Fruit fly (Drosophila melanogaster) whole organism, wandering third instar larva: ENCODE measurements around the gene CG4004.

Source experiments
- Abd-B ChIP-seq: fragments of >200 bp; optimal IDR thresholded peaks from 2 replicates; lab custom pipeline; 2017; ENCODE audit warnings: missing biosample characterization, missing genetic modification characterization
- CG32264 ChIP-seq: fragments of 200-800 bp; sonication (Bioruptor generic); optimal IDR thresholded peaks from 2 replicates; lab custom pipeline; 2016; ENCODE audit warnings: missing biosample characterization, missing genetic modification characterization
- CG9705 ChIP-seq: fragments of 200-800 bp; sonication (Bioruptor generic); optimal IDR thresholded peaks from 2 replicates; lab custom pipeline; 2018; ENCODE audit warnings: missing biosample characterization, mild to moderate bottlenecking, missing genetic modification characterization
- CrebA ChIP-seq: fragments of 200-800 bp; sonication (Bioruptor generic); optimal IDR thresholded peaks from 2 replicates; lab custom pipeline; 2016; ENCODE audit warnings: missing biosample characterization, mild to moderate bottlenecking, missing genetic modification characterization, borderline replicate concordance
- Dfd ChIP-seq: fragments of >200 bp; optimal IDR thresholded peaks from 2 replicates; lab custom pipeline; 2017; ENCODE audit warnings: missing biosample characterization, missing genetic modification characterization
- Dif ChIP-seq: fragments of 200-275, 200-300 bp; sonication (Bioruptor generic); optimal IDR thresholded peaks from 2 replicates; lab custom pipeline; 2018; ENCODE audit warnings: missing biosample characterization, missing genetic modification characterization; ENCODE audit not compliant: partially characterized antibody
- GATAd ChIP-seq: sonication (Bioruptor generic); optimal IDR thresholded peaks from 2 replicates; lab custom pipeline; 2016; ENCODE audit warnings: missing biosample characterization, missing genetic modification characterization
- HLH106 ChIP-seq: fragments of 200-800 bp; optimal IDR thresholded peaks from 3 replicates; lab custom pipeline; 2019; ENCODE audit warnings: missing biosample characterization, mild to moderate bottlenecking, missing genetic modification characterization, moderate library complexity
- Hnf4 ChIP-seq: fragments of 200-800 bp; sonication (Bioruptor generic); optimal IDR thresholded peaks from 2 replicates; lab custom pipeline; 2016; ENCODE audit warnings: missing biosample characterization, mild to moderate bottlenecking, missing genetic modification characterization
- Hr78 ChIP-seq: fragments of >200 bp; optimal IDR thresholded peaks from 2 replicates; lab custom pipeline; 2017; ENCODE audit warnings: missing biosample characterization, missing genetic modification characterization
- Hr83 ChIP-seq: fragments of 200-300 bp; sonication (Bioruptor generic); optimal IDR thresholded peaks from 2 replicates; lab custom pipeline; 2016; ENCODE audit warnings: missing biosample characterization, mild to moderate bottlenecking, missing genetic modification characterization, moderate library complexity; ENCODE audit not compliant: poor library complexity, severe bottlenecking
- Jra ChIP-seq: sonication (Bioruptor generic); optimal IDR thresholded peaks from 2 replicates; lab custom pipeline; 2016; ENCODE audit warnings: missing biosample characterization, missing genetic modification characterization
- Mio ChIP-seq: sonication (Bioruptor generic); optimal IDR thresholded peaks from 2 replicates; lab custom pipeline; 2016; ENCODE audit warnings: missing biosample characterization, missing genetic modification characterization
- Myc ChIP-seq: fragments of >200 bp; optimal IDR thresholded peaks from 2 replicates; lab custom pipeline; 2017
- N ChIP-seq: fragments of >200 bp; optimal IDR thresholded peaks from 2 replicates; lab custom pipeline; 2018; ENCODE audit warnings: missing biosample characterization, missing external identifiers, missing genetic modification characterization
- OdsH ChIP-seq: fragments of 200-800 bp; sonication (Bioruptor generic); optimal IDR thresholded peaks from 2 replicates; lab custom pipeline; 2016; ENCODE audit warnings: missing biosample characterization, mild to moderate bottlenecking, missing genetic modification characterization
- Rel ChIP-seq, 2 experiments: fragments of 200-800 bp; sonication (Bioruptor generic) in 1 of 2; optimal IDR thresholded peaks; 2 replicates in 1 of 2; 3 replicates in 1 of 2; lab custom pipeline; 2016 to 2019; ENCODE audit warnings: mild to moderate bottlenecking in 2 of 2, missing biosample characterization in 2 of 2, missing genetic modification characterization in 2 of 2, moderate library complexity in 1 of 2
- Sp1 ChIP-seq: fragments of 200-800 bp; sonication (Bioruptor generic); optimal IDR thresholded peaks from 3 replicates; lab custom pipeline; 2019; ENCODE audit warnings: missing biosample characterization, mild to moderate bottlenecking, missing genetic modification characterization, moderate library complexity
- Vsx2 ChIP-seq: fragments of 200-300, 225-300 bp; sonication (Bioruptor generic); optimal IDR thresholded peaks from 2 replicates; lab custom pipeline; 2018; ENCODE audit warnings: missing biosample characterization, missing genetic modification characterization; ENCODE audit not compliant: partially characterized antibody
- br ChIP-seq: fragments of 200-800 bp; sonication (Bioruptor generic); optimal IDR thresholded peaks from 2 replicates; lab custom pipeline; 2016; ENCODE audit warnings: missing biosample characterization, missing genetic modification characterization
- brk ChIP-seq: fragments of 200-800 bp; sonication (Bioruptor generic); optimal IDR thresholded peaks from 2 replicates; lab custom pipeline; 2016; ENCODE audit warnings: missing biosample characterization, mild to moderate bottlenecking, missing genetic modification characterization
- dl ChIP-seq, 2 experiments: fragments of 175-275, 200-275 bp in 1 of 2; fragments of 200-275 bp in 1 of 2; sonication (Bioruptor generic); optimal IDR thresholded peaks; lab custom pipeline; 2018; ENCODE audit warnings: mild to moderate bottlenecking in 2 of 2, missing biosample characterization in 2 of 2, missing genetic modification characterization in 2 of 2, moderate library complexity in 2 of 2; ENCODE audit not compliant: partially characterized antibody in 2 of 2, insufficient read depth in 1 of 2
- dmrt93B ChIP-seq: fragments of 200-800 bp; sonication (Bioruptor generic); optimal IDR thresholded peaks from 2 replicates; lab custom pipeline; 2018; ENCODE audit warnings: missing biosample characterization, mild to moderate bottlenecking, missing genetic modification characterization
- dsf ChIP-seq: sonication (Bioruptor generic); optimal IDR thresholded peaks from 2 replicates; lab custom pipeline; 2016; ENCODE audit warnings: missing biosample characterization, missing genetic modification characterization, borderline replicate concordance
- ey ChIP-seq: fragments of 200-800 bp; sonication (Bioruptor generic); optimal IDR thresholded peaks from 2 replicates; lab custom pipeline; 2016; ENCODE audit warnings: missing biosample characterization, missing genetic modification characterization
- foxo ChIP-seq, 2 experiments: fragments of 200-800 bp; sonication (Bioruptor generic); optimal IDR thresholded peaks; 2 replicates in 1 of 2; 3 replicates in 1 of 2; lab custom pipeline; 2016 to 2017; ENCODE audit warnings: missing biosample characterization in 2 of 2, missing genetic modification characterization in 2 of 2
- fru ChIP-seq: fragments of 200-800 bp; sonication (Bioruptor generic); optimal IDR thresholded peaks from 3 replicates; lab custom pipeline; 2016; ENCODE audit warnings: missing biosample characterization, mild to moderate bottlenecking, missing genetic modification characterization
- h ChIP-seq: fragments of 200-800 bp; sonication (Bioruptor generic); optimal IDR thresholded peaks from 3 replicates; lab custom pipeline; 2016; ENCODE audit warnings: missing biosample characterization, mild to moderate bottlenecking, missing genetic modification characterization
- jim ChIP-seq: fragments of 175-275, 200-325 bp; sonication (Bioruptor generic); optimal IDR thresholded peaks from 2 replicates; lab custom pipeline; 2016; ENCODE audit warnings: missing biosample characterization, mild to moderate bottlenecking, missing genetic modification characterization
- lola ChIP-seq: fragments of >200 bp; optimal IDR thresholded peaks from 2 replicates; lab custom pipeline; 2017; ENCODE audit warnings: missing biosample characterization, missing genetic modification characterization
- pan ChIP-seq: fragments of >200 bp; optimal IDR thresholded peaks from 2 replicates; lab custom pipeline; 2017
- psq ChIP-seq: fragments of 200-800 bp; sonication (Bioruptor generic); optimal IDR thresholded peaks from 3 replicates; lab custom pipeline; 2017; ENCODE audit warnings: missing biosample characterization, mild to moderate bottlenecking, missing genetic modification characterization, moderate library complexity
- rgr ChIP-seq: fragments of 200-800 bp; sonication (Bioruptor generic); optimal IDR thresholded peaks from 3 replicates; lab custom pipeline; 2016; ENCODE audit warnings: missing biosample characterization, mild to moderate bottlenecking, missing genetic modification characterization
- sage ChIP-seq: fragments of 200-800 bp; sonication (Bioruptor generic); optimal IDR thresholded peaks from 2 replicates; lab custom pipeline; 2016; ENCODE audit warnings: missing biosample characterization, mild to moderate bottlenecking, missing genetic modification characterization
- sv ChIP-seq: fragments of 200-800 bp; sonication (Bioruptor generic); optimal IDR thresholded peaks from 3 replicates; lab custom pipeline; 2016; ENCODE audit warnings: missing biosample characterization, missing genetic modification characterization
- tai ChIP-seq: sonication (Bioruptor generic); optimal IDR thresholded peaks from 2 replicates; lab custom pipeline; 2016; ENCODE audit warnings: missing biosample characterization, missing genetic modification characterization
- usp ChIP-seq: fragments of >200 bp; optimal IDR thresholded peaks from 2 replicates; lab custom pipeline; 2017; ENCODE audit warnings: missing biosample characterization, missing genetic modification characterization
- woc ChIP-seq: sonication (Bioruptor generic); optimal IDR thresholded peaks from 2 replicates; lab custom pipeline; 2016; ENCODE audit warnings: missing biosample characterization, mild to moderate bottlenecking, missing genetic modification characterization

The CG4004 gene

dm6 chrX:12735478-12736428 is 8.3 kb upstream of the CG4004 start:
- TF ChIP-seq Hr83 (peak; percentile 93), Hr78 (no peak), CG32264 (GFP tag; lab: Kevin White, UChicago) (peak; percentile 72), ey (peak; percentile 96), Mio (GFP tag; lab: Kevin White, UChicago) (peak; percentile 24), usp (no peak), jim (GFP tag; lab: Kevin White, UChicago) (peak; percentile 92), CG9705 (GFP tag; lab: Kevin White, UChicago) (peak; percentile 94), br (GFP tag; lab: Kevin White, UChicago) (peak; percentile 92), Hnf4 (GFP tag; lab: Kevin White, UChicago) (peak; percentile 48), HLH106 (peak; percentile 96), Jra (GFP tag; lab: Kevin White, UChicago) (peak; percentile 56), fru (GFP tag; lab: Kevin White, UChicago) (peak; percentile 94), Sp1 (peak; percentile 98), rgr (GFP tag; lab: Kevin White, UChicago) (peak; percentile 90), GATAd (GFP tag; lab: Kevin White, UChicago) (peak; percentile 81), pan (lab: Kevin White, UChicago) (no peak), brk (GFP tag; lab: Kevin White, UChicago) (peak; percentile 80), foxo (GFP tag; optimal IDR thresholded peaks at IDR 0.05; lab: Kevin White, UChicago) (peak in 1 of 2 experiments; percentile 95), CrebA (GFP tag; lab: Kevin White, UChicago) (peak; percentile 85), woc (peak; percentile 98), Abd-B (GFP tag; lab: Kevin White, UChicago) (peak; percentile 35), Myc (no peak), h (GFP tag; lab: Kevin White, UChicago) (peak; percentile 90), dl (GFP tag; optimal IDR thresholded peaks at IDR 0.05; lab: Kevin White, UChicago; ENCODE audit: insufficient read depth in 1 of 2, partially characterized antibody in 2 of 2) (peak; percentile 51 to 71), Rel (GFP tag; optimal IDR thresholded peaks at IDR 0.05; lab: Kevin White, UChicago) (peak; percentile 40), Rel (tag; optimal IDR thresholded peaks at IDR 0.05; lab: Kevin White, UChicago) (peak; percentile 46), Dif (GFP tag; lab: Kevin White, UChicago) (peak; percentile 57), OdsH (peak; percentile 92), tai (GFP tag; lab: Kevin White, UChicago) (peak; percentile 91), sv (GFP tag; lab: Kevin White, UChicago) (peak; percentile 95), sage (GFP tag; lab: Kevin White, UChicago) (peak; percentile 46), lola (GFP tag; lab: Kevin White, UChicago) (no peak), Vsx2 (GFP tag; lab: Kevin White, UChicago) (peak; percentile 40), Dfd (GFP tag; lab: Kevin White, UChicago) (peak; percentile 80), dsf (GFP tag; lab: Kevin White, UChicago) (peak; percentile 81), N (no peak), psq (GFP tag; lab: Kevin White, UChicago) (peak; percentile 99), dmrt93B (GFP tag; lab: Kevin White, UChicago) (peak; percentile 98)
